Worm (Caenorhabditis elegans) whole organism, young adult: ENCODE results near the gene Y54G2A.40.

ENCODE experiments used
- ama-1 ChIP-seq, 3 experiments: fragments of 150-350 bp in 1 of 3; sonication (generic microtip) in 2 of 3; optimal IDR thresholded peaks; 2 replicates each; lab custom pipeline; 2014 to 2018; ENCODE audit warnings: missing biosample characterization in 2 of 3, missing genetic modification characterization in 2 of 3, missing genetic modification reagents in 2 of 3
- ccch-3 ChIP-seq: fragments of 200-800 bp; sonication (Bioruptor generic); optimal IDR thresholded peaks from 2 replicates; lab custom pipeline; 2018; ENCODE audit warnings: mild to moderate bottlenecking, missing genetic modification characterization, missing compliant biosample characterization
- cebp-1 ChIP-seq, 2 experiments: fragments of 200-800 bp in 1 of 2; sonication (Bioruptor generic) in 1 of 2; sonication (generic microtip) in 1 of 2; IDR thresholded peaks in 1 of 2; optimal IDR thresholded peaks in 1 of 2; 2 replicates each; pipeline versions ENCODE4 v1.3.6 to Lab custom; 2017 to 2022; ENCODE audit warnings: missing compliant biosample characterization in 2 of 2, missing genetic modification characterization in 2 of 2, mild to moderate bottlenecking in 1 of 2, missing genetic modification reagents in 1 of 2, moderate library complexity in 1 of 2
- egl-44 ChIP-seq: fragments of 200-800 bp; sonication (Bioruptor generic); IDR thresholded peaks from 2 replicates; pipeline ENCODE4 v1.3.6; 2022; ENCODE audit warnings: missing genetic modification reagents, missing genetic modification characterization, missing compliant biosample characterization
- let-526 ChIP-seq: fragments of 200-800 bp; sonication (Bioruptor generic); IDR thresholded peaks from 2 replicates; pipeline ENCODE4 v1.3.6; 2022; ENCODE audit warnings: missing genetic modification reagents, missing genetic modification characterization, missing compliant biosample characterization
- mcd-1 ChIP-seq: fragments of 200-800 bp; sonication (Bioruptor generic); IDR thresholded peaks from 2 replicates; pipeline ENCODE4 v1.3.6; 2022; ENCODE audit warnings: missing genetic modification reagents, missing genetic modification characterization, missing compliant biosample characterization
- nhr-179 ChIP-seq: sonication (generic microtip); optimal IDR thresholded peaks from 2 replicates; lab custom pipeline; 2016; ENCODE audit warnings: mild to moderate bottlenecking, missing genetic modification characterization, missing compliant biosample characterization
- pbrm-1 ChIP-seq: fragments of 200-800 bp; sonication (Bioruptor generic); IDR thresholded peaks from 2 replicates; pipeline ENCODE4 v1.3.6; 2022; ENCODE audit warnings: missing genetic modification reagents, missing genetic modification characterization, missing compliant biosample characterization
- rec-8 ChIP-seq, 2 experiments: sonication (generic microtip); optimal IDR thresholded peaks; 2 replicates each; lab custom pipeline; 2016; ENCODE audit warnings: mild to moderate bottlenecking in 2 of 2, missing genetic modification characterization in 2 of 2, missing genetic modification reagents in 2 of 2, missing genotype in 2 of 2, missing biosample characterization in 1 of 2, missing compliant biosample characterization in 1 of 2, moderate library complexity in 1 of 2
- ztf-22 ChIP-seq: fragments of 200-800 bp; sonication (Bioruptor generic); optimal IDR thresholded peaks from 2 replicates; lab custom pipeline; 2018; ENCODE audit warnings: mild to moderate bottlenecking, missing genetic modification characterization, moderate library complexity, missing compliant biosample characterization
- ztf-25 ChIP-seq: fragments of 200-800 bp; sonication (Bioruptor generic); IDR thresholded peaks from 2 replicates; pipeline ENCODE4 v1.3.6; 2022; ENCODE audit warnings: missing genetic modification reagents, missing genetic modification characterization, missing compliant biosample characterization

- TF ChIP-seq ama-1 (optimal IDR thresholded peaks at IDR 0.05; lab: Kevin White, UChicago) (no peak), ama-1 (GFP tag; optimal IDR thresholded peaks at IDR 0.05; lab: Kevin White, UChicago) (no peak), ztf-25 (no peak), mcd-1 (no peak), egl-44 (no peak), cebp-1 (GFP tag; IDR thresholded peaks at IDR 0.05; lab: Robert Waterston, UW) (no peak), cebp-1 (tag; optimal IDR thresholded peaks at IDR 0.05; lab: Kevin White, UChicago) (no peak), ztf-22 (GFP tag; lab: Kevin White, UChicago) (no peak), rec-8 (tag; optimal IDR thresholded peaks at IDR 0.05; lab: Kevin White, UChicago) (no peak), let-526 (GFP tag; lab: Robert Waterston, UW) (no peak), pbrm-1 (GFP tag; lab: Robert Waterston, UW) (no peak), nhr-179 (tag; lab: Kevin White, UChicago) (no peak), ccch-3 (GFP tag; lab: Kevin White, UChicago) (no peak)
Measured at ce11 chrIV:2885260-2885659, 39.0 kb downstream of the Y54G2A.40 start.
